Worm (Caenorhabditis elegans) whole organism, young adult: Measurements from ENCODE around the gene F56D5.2.

Experiments used
- C17E4.6 ChIP-seq: fragments of 200-800 bp; sonication (Bioruptor generic); IDR thresholded peaks from 2 replicates; pipeline ENCODE4 v1.3.6; 2022; ENCODE audit warnings: missing genetic modification reagents, missing genetic modification characterization, missing compliant biosample characterization
- athp-1 ChIP-seq: sonication (generic microtip); optimal IDR thresholded peaks from 2 replicates; lab custom pipeline; 2017; ENCODE audit warnings: mild to moderate bottlenecking, missing genetic modification characterization, missing compliant biosample characterization
- madf-8 ChIP-seq: fragments of 200-800 bp; sonication (Bioruptor generic); conservative IDR thresholded peaks from 2 replicates; pipeline ENCODE4 v1.3.6; 2022; ENCODE audit warnings: missing genetic modification reagents, missing genetic modification characterization, missing compliant biosample characterization
- nhr-179 ChIP-seq: sonication (generic microtip); optimal IDR thresholded peaks from 2 replicates; lab custom pipeline; 2016; ENCODE audit warnings: mild to moderate bottlenecking, missing genetic modification characterization, missing compliant biosample characterization
- snpc-4 ChIP-seq, 5 experiments: fragments of 150-350 bp in 1 of 5; sonication (generic microtip) in 4 of 5; optimal IDR thresholded peaks; 2 replicates each; lab custom pipeline; 2014 to 2018; ENCODE audit warnings: missing genetic modification characterization in 5 of 5, missing biosample characterization in 3 of 5, antibody characterized with exemption in 2 of 5, mild to moderate bottlenecking in 2 of 5, missing compliant biosample characterization in 2 of 5, missing genotype in 2 of 5, moderate library complexity in 2 of 5, missing genetic modification reagents in 1 of 5
- ztf-28 ChIP-seq: fragments of 200-800 bp; sonication (Bioruptor generic); IDR thresholded peaks from 2 replicates; pipeline ENCODE4 v1.3.6; 2022; ENCODE audit warnings: missing genetic modification reagents, missing genetic modification characterization, missing compliant biosample characterization
- ztf-6 ChIP-seq: fragments of 200-800 bp; sonication (Bioruptor generic); IDR thresholded peaks from 2 replicates; pipeline ENCODE4 v1.3.6; 2022; ENCODE audit warnings: missing genetic modification reagents, missing genetic modification characterization, missing compliant biosample characterization

ce11 chrIV:9447209-9447608 is 48.8 kb upstream of the F56D5.2 start, which contains the start of gene hsp-12.6:
- TF ChIP-seq snpc-4 (GFP tag; optimal IDR thresholded peaks at IDR 0.05; lab: Kevin White, UChicago) (no peak), snpc-4 (tag; optimal IDR thresholded peaks at IDR 0.05; lab: Kevin White, UChicago) (no peak), madf-8 (no peak), athp-1 (no peak), ztf-28 (no peak), nhr-179 (tag; lab: Kevin White, UChicago) (no peak), C17E4.6 (GFP tag; lab: Robert Waterston, UW) (no peak), ztf-6 (GFP tag; lab: Robert Waterston, UW) (no peak)
